Fruit fly (Drosophila melanogaster) Kc167 (cell line): ENCODE measurements around the gene twit.

Experiments
- Myc ChIP-seq: fragments of >200 bp; optimal IDR thresholded peaks from 2 replicates; lab custom pipeline; 2017; ENCODE audit warnings: missing external identifiers
- Sin3A ChIP-seq: fragments of >200 bp; optimal IDR thresholded peaks from 2 replicates; lab custom pipeline; 2018; ENCODE audit warnings: missing external identifiers
- h ChIP-seq: fragments of >200 bp; optimal IDR thresholded peaks from 3 replicates; lab custom pipeline; 2018; ENCODE audit warnings: missing external identifiers
- insv ChIP-seq: fragments of >200 bp; optimal IDR thresholded peaks from 3 replicates; lab custom pipeline; 2018; ENCODE audit warnings: missing external identifiers
- psq ChIP-seq: fragments of >200 bp; optimal IDR thresholded peaks from 2 replicates; lab custom pipeline; 2017; ENCODE audit warnings: missing external identifiers

dm6 chr2L:20878052-20878451 is 25.7 kb downstream of the twit start:
- no peak for TF ChIP-seq h (lab: Kevin White, UChicago)
- TF ChIP-seq Sin3A (lab: Kevin White, UChicago): no peak
- no peak for TF ChIP-seq psq (lab: Kevin White, UChicago)
- no peak for TF ChIP-seq Myc (lab: Kevin White, UChicago)
- no peak for TF ChIP-seq insv (lab: Kevin White, UChicago)
